Worm (Caenorhabditis elegans): ENCODE results near the gene nep-6.

- no peak for TF ChIP-seq nhr-12 (tag; optimal IDR thresholded peaks at IDR 0.05)
- TF ChIP-seq lin-13 (GFP tag; optimal IDR thresholded peaks at IDR 0.05) = no peak
- TF ChIP-seq skn-1 (tag; optimal IDR thresholded peaks at IDR 0.05) = no peak
- TF ChIP-seq nhr-237 (tag; optimal IDR thresholded peaks at IDR 0.05) = no peak
- TF ChIP-seq ceh-82 (tag; optimal IDR thresholded peaks at IDR 0.05) = no peak
- TF ChIP-seq egl-27 (tag; optimal IDR thresholded peaks at IDR 0.05) = no peak
- TF ChIP-seq aly-2 (tag; optimal IDR thresholded peaks at IDR 0.05) = no peak
Observed at ce11 chrII:3458209-3458608, 41.6 kb downstream of the nep-6 start, which contains the start of the genes C16C8.26 and C16C8.19.

All from whole organism, L2 larva.